Worm (Caenorhabditis elegans) whole organism, L1 larva: ENCODE measurements around the gene Y116A8C.463.

Experiments used
- C04F5.9 ChIP-seq: sonication (generic microtip); optimal IDR thresholded peaks from 2 replicates; lab custom pipeline; 2016; ENCODE audit warnings: missing genetic modification characterization, missing compliant biosample characterization
- F16B12.6 ChIP-seq: fragments of 150-350 bp; optimal IDR thresholded peaks from 2 replicates; lab custom pipeline; 2014; ENCODE audit warnings: missing biosample characterization, missing genetic modification characterization
- alr-1 ChIP-seq: fragments of 200-800 bp; sonication (Bioruptor generic); optimal IDR thresholded peaks from 2 replicates; lab custom pipeline; 2018; ENCODE audit warnings: borderline replicate concordance, mild to moderate bottlenecking, missing genetic modification characterization, missing compliant biosample characterization
- aly-2 ChIP-seq: fragments of 150-350 bp; optimal IDR thresholded peaks from 2 replicates; lab custom pipeline; 2014; ENCODE audit warnings: missing biosample characterization, missing genetic modification characterization
- blmp-1 ChIP-seq: fragments of 150-350 bp; optimal IDR thresholded peaks from 2 replicates; lab custom pipeline; 2014; ENCODE audit warnings: missing biosample characterization, missing genetic modification characterization
- ceh-63 ChIP-seq: fragments of 200-800 bp; sonication (Bioruptor generic); optimal IDR thresholded peaks from 2 replicates; lab custom pipeline; 2018; ENCODE audit warnings: mild to moderate bottlenecking, missing genetic modification characterization, missing compliant biosample characterization
- ceh-90 ChIP-seq: sonication (generic microtip); optimal IDR thresholded peaks from 2 replicates; lab custom pipeline; 2016; ENCODE audit warnings: missing genetic modification characterization, missing compliant biosample characterization
- ces-1 ChIP-seq: fragments of 150-350 bp; optimal IDR thresholded peaks from 2 replicates; lab custom pipeline; 2014; ENCODE audit warnings: missing biosample characterization, missing genetic modification reagents, missing genetic modification characterization
- dpl-1 ChIP-seq, 3 experiments: fragments of 150-350 bp in 2 of 3; sonication (generic microtip) in 1 of 3; optimal IDR thresholded peaks; 2 replicates each; lab custom pipeline; 2014 to 2017; ENCODE audit warnings: missing biosample characterization in 3 of 3, missing genetic modification characterization in 3 of 3, missing genetic modification reagents in 3 of 3
- efl-3 ChIP-seq: fragments of 200-800 bp; sonication (Bioruptor generic); optimal IDR thresholded peaks from 2 replicates; lab custom pipeline; 2018; ENCODE audit warnings: mild to moderate bottlenecking, missing genetic modification characterization, missing compliant biosample characterization
- egl-13 ChIP-seq: sonication (generic microtip); optimal IDR thresholded peaks from 2 replicates; lab custom pipeline; 2016; ENCODE audit warnings: missing genotype, missing genetic modification reagents, missing genetic modification characterization, missing compliant biosample characterization
- egl-27 ChIP-seq, 2 experiments: fragments of 150-350 bp in 1 of 2; sonication (generic microtip); optimal IDR thresholded peaks; 3 replicates each; lab custom pipeline; 2017 to 2018; ENCODE audit warnings: missing biosample characterization in 2 of 2, missing genetic modification characterization in 2 of 2, missing genetic modification reagents in 2 of 2
- elt-2 ChIP-seq: sonication (generic microtip); optimal IDR thresholded peaks from 2 replicates; lab custom pipeline; 2016; ENCODE audit warnings: missing genetic modification characterization, mild to moderate bottlenecking, inconsistent platforms, missing compliant biosample characterization, missing genetic modification reagents
- ets-5 ChIP-seq: fragments of 200-800 bp; sonication (Bioruptor generic); IDR thresholded peaks from 2 replicates; pipeline ENCODE4 v1.3.6; 2022; ENCODE audit warnings: missing genetic modification characterization, missing compliant biosample characterization
- fkh-4 ChIP-seq: sonication (generic microtip); optimal IDR thresholded peaks from 2 replicates; lab custom pipeline; 2016; ENCODE audit warnings: missing compliant biosample characterization, missing genetic modification characterization, borderline replicate concordance
- fos-1 ChIP-seq: fragments of 150-350 bp; optimal IDR thresholded peaks from 2 replicates; lab custom pipeline; 2014; ENCODE audit warnings: missing biosample characterization, missing genetic modification characterization
- irx-1 ChIP-seq: sonication (generic microtip); optimal IDR thresholded peaks from 2 replicates; lab custom pipeline; 2016; ENCODE audit warnings: missing genetic modification characterization, missing compliant biosample characterization
- lin-14 ChIP-seq: fragments of 200-800 bp; sonication (Bioruptor generic); optimal IDR thresholded peaks from 2 replicates; lab custom pipeline; 2018; ENCODE audit warnings: mild to moderate bottlenecking, missing genetic modification characterization, moderate library complexity, missing compliant biosample characterization
- lin-15B ChIP-seq: fragments of 150-350 bp; sonication (generic microtip); optimal IDR thresholded peaks from 3 replicates; lab custom pipeline; 2014; ENCODE audit warnings: missing biosample characterization, missing genetic modification characterization
- lsy-2 ChIP-seq, 2 experiments: fragments of 150-350 bp; optimal IDR thresholded peaks; 2 replicates each; lab custom pipeline; 2014; ENCODE audit warnings: missing biosample characterization in 2 of 2, missing genetic modification characterization in 2 of 2
- mef-2 ChIP-seq: fragments of 150-350 bp; optimal IDR thresholded peaks from 2 replicates; lab custom pipeline; 2014; ENCODE audit warnings: missing biosample characterization, missing genetic modification characterization
- mep-1 ChIP-seq: fragments of 150-350 bp; optimal IDR thresholded peaks from 2 replicates; lab custom pipeline; 2014; ENCODE audit warnings: missing biosample characterization, missing genetic modification characterization
- nhr-11 ChIP-seq: fragments of 150-350 bp; optimal IDR thresholded peaks from 2 replicates; lab custom pipeline; 2014; ENCODE audit warnings: missing biosample characterization, missing genetic modification characterization
- nhr-19 ChIP-seq: fragments of 200-800 bp; sonication (Bioruptor generic); conservative IDR thresholded peaks from 2 replicates; pipeline ENCODE4 v1.3.6; 2022; ENCODE audit warnings: missing genetic modification characterization, missing compliant biosample characterization
- nhr-28 ChIP-seq: fragments of 150-350 bp; optimal IDR thresholded peaks from 2 replicates; lab custom pipeline; 2014; ENCODE audit warnings: missing biosample characterization, missing genetic modification characterization
- nhr-47 ChIP-seq: sonication (generic microtip); optimal IDR thresholded peaks from 2 replicates; lab custom pipeline; 2016; ENCODE audit warnings: mild to moderate bottlenecking, missing genetic modification characterization, moderate library complexity, missing compliant biosample characterization
- nhr-71 ChIP-seq: sonication (generic microtip); optimal IDR thresholded peaks from 2 replicates; lab custom pipeline; 2016; ENCODE audit warnings: mild to moderate bottlenecking, missing genetic modification characterization, moderate library complexity, missing compliant biosample characterization
- nhr-76 ChIP-seq: sonication (generic microtip); optimal IDR thresholded peaks from 2 replicates; lab custom pipeline; 2017; ENCODE audit warnings: missing biosample characterization, missing genetic modification characterization
- nhr-85 ChIP-seq: sonication (generic microtip); peaks from one replicate; lab custom pipeline; 2016; ENCODE audit warnings: missing genetic modification characterization, inconsistent platforms, missing compliant biosample characterization
- pqm-1 ChIP-seq: sonication (generic microtip); optimal IDR thresholded peaks from 3 replicates; lab custom pipeline; 2017; ENCODE audit warnings: missing biosample characterization, missing genetic modification characterization
- rnt-1 ChIP-seq: sonication (generic microtip); optimal IDR thresholded peaks from 2 replicates; lab custom pipeline; 2016; ENCODE audit warnings: mild to moderate bottlenecking, missing genetic modification characterization, moderate library complexity, missing compliant biosample characterization
- skn-1 ChIP-seq: fragments of 150-350 bp; optimal IDR thresholded peaks from 2 replicates; lab custom pipeline; 2014; ENCODE audit warnings: missing biosample characterization, missing genetic modification characterization
- snu-23 ChIP-seq: sonication (generic microtip); optimal IDR thresholded peaks from 2 replicates; lab custom pipeline; 2016; ENCODE audit warnings: missing genetic modification characterization, missing compliant biosample characterization
- sup-37 ChIP-seq: fragments of 200-800 bp; sonication (Bioruptor generic); optimal IDR thresholded peaks from 2 replicates; lab custom pipeline; 2018; ENCODE audit warnings: mild to moderate bottlenecking, missing genetic modification characterization, missing compliant biosample characterization
- unc-130 ChIP-seq: fragments of 150-350 bp; optimal IDR thresholded peaks from 2 replicates; lab custom pipeline; 2017; ENCODE audit warnings: missing biosample characterization, missing genetic modification characterization, inconsistent platforms
- unc-62 ChIP-seq: fragments of 150-350 bp; optimal IDR thresholded peaks from 2 replicates; lab custom pipeline; 2014; ENCODE audit warnings: missing biosample characterization, missing genetic modification reagents, missing genetic modification characterization
- vab-15 ChIP-seq: sonication (generic microtip); optimal IDR thresholded peaks from 2 replicates; lab custom pipeline; 2017; ENCODE audit warnings: missing genotype, mild to moderate bottlenecking, missing genetic modification characterization, missing compliant biosample characterization
- ztf-11 ChIP-seq, 2 experiments: sonication (generic microtip); optimal IDR thresholded peaks; 2 replicates each; lab custom pipeline; 2016 to 2017; ENCODE audit warnings: missing genetic modification characterization in 2 of 2, missing biosample characterization in 1 of 2, missing compliant biosample characterization in 1 of 2
- ztf-4 ChIP-seq: fragments of 150-350 bp; optimal IDR thresholded peaks from 2 replicates; lab custom pipeline; 2014; ENCODE audit warnings: missing biosample characterization, missing genetic modification characterization

Y116A8C.463 gene

ce11 chrIV:16920041-16920440 lies 516 bp downstream of the Y116A8C.463 start, which contains the start of gene nep-23:
nep-23 (plus strand) TSS chrIV:16920341.
- TF ChIP-seq lin-15B (tag; lab: Kevin White, UChicago) (no peak), nhr-76 (tag; lab: Kevin White, UChicago) (no peak), skn-1 (tag; lab: Kevin White, UChicago) (no peak), elt-2 (no peak), mep-1 (tag; lab: Kevin White, UChicago) (no peak), nhr-11 (no peak), nhr-85 (no peak), lsy-2 (tag; optimal IDR thresholded peaks at IDR 0.05; lab: Kevin White, UChicago) (no peak), ceh-63 (GFP tag; lab: Kevin White, UChicago) (no peak)

ce11 chrIV:16921999-16922398 lies 2.5 kb downstream of the Y116A8C.463 start:
- TF ChIP-seq efl-3 (GFP tag; lab: Kevin White, UChicago) (no peak), dpl-1 (GFP tag; optimal IDR thresholded peaks at IDR 0.05; lab: Kevin White, UChicago) (no peak), rnt-1 (tag; lab: Kevin White, UChicago) (no peak), nhr-19 (GFP tag; lab: Robert Waterston, UW) (no peak), ztf-11 (tag; optimal IDR thresholded peaks at IDR 0.05; lab: Kevin White, UChicago) (no peak), alr-1 (tag; lab: Kevin White, UChicago) (no peak), nhr-28 (tag; lab: Kevin White, UChicago) (no peak), ets-5 (GFP tag; lab: Robert Waterston, UW) (no peak), vab-15 (tag; lab: Kevin White, UChicago) (no peak), ces-1 (GFP tag; lab: Kevin White, UChicago) (no peak), C04F5.9 (no peak), ztf-4 (tag; lab: Kevin White, UChicago) (no peak), unc-130 (tag; lab: Kevin White, UChicago) (no peak), mef-2 (tag; lab: Kevin White, UChicago) (no peak), egl-27 (tag; optimal IDR thresholded peaks at IDR 0.05; lab: Kevin White, UChicago) (no peak), elt-2 (no peak), egl-13 (tag; lab: Kevin White, UChicago) (no peak)

- TF ChIP-seq F16B12.6 (tag; lab: Kevin White, UChicago) = no peak
- no peak for TF ChIP-seq lin-15B (tag; lab: Kevin White, UChicago)
- TF ChIP-seq blmp-1 (tag; lab: Kevin White, UChicago) = no peak
- TF ChIP-seq ceh-90 (tag; lab: Kevin White, UChicago) = no peak
- TF ChIP-seq irx-1 = no peak
- no peak for TF ChIP-seq lin-14 (GFP tag; lab: Kevin White, UChicago)
- no peak for TF ChIP-seq sup-37
- no peak for TF ChIP-seq fos-1 (tag; lab: Kevin White, UChicago)
- no peak for TF ChIP-seq fkh-4 (tag; lab: Kevin White, UChicago)
- no peak for TF ChIP-seq snu-23
- TF ChIP-seq unc-62 (GFP tag; lab: Kevin White, UChicago) = no peak
- TF ChIP-seq mef-2 (tag; lab: Kevin White, UChicago) = no peak
- TF ChIP-seq vab-15 (tag; lab: Kevin White, UChicago) = no peak
- no peak for TF ChIP-seq lsy-2 (tag; optimal IDR thresholded peaks at IDR 0.05; lab: Kevin White, UChicago)
- no peak for TF ChIP-seq nhr-47 (tag; lab: Kevin White, UChicago)
- TF ChIP-seq egl-27 (tag; optimal IDR thresholded peaks at IDR 0.05; lab: Kevin White, UChicago) = no peak
- TF ChIP-seq ztf-4 (tag; lab: Kevin White, UChicago) = no peak
- TF ChIP-seq skn-1 (tag; lab: Kevin White, UChicago) = no peak
Observed at ce11 chrIV:16924092-16924491, 4.6 kb downstream of the Y116A8C.463 start, which contains the start of gene nep-24. nep-24 (plus strand) TSS chrIV:16924392.

ce11 chrIV:16925363-16925863 lies 5.9 kb downstream of the Y116A8C.463 start:
- TF ChIP-seq fos-1 (tag; lab: Kevin White, UChicago) = no peak
- no peak for TF ChIP-seq pqm-1
- TF ChIP-seq aly-2 = no peak
- TF ChIP-seq rnt-1 (tag; lab: Kevin White, UChicago) = no peak
- no peak for TF ChIP-seq nhr-71 (tag; lab: Kevin White, UChicago)
